Worm (Caenorhabditis elegans): ENCODE results near the gene ZK632.10.

The ZK632.10 gene

ce11 chrIII:9793592-9794417 lies 33.7 kb downstream of the ZK632.10 start, which contains the start of the genes R10E11.9 and mcm-6 (continued):
- TF ChIP-seq let-607 (tag; optimal IDR thresholded peaks at IDR 0.05) (no peak), madf-8 (GFP tag; conservative IDR thresholded peaks at IDR 0.05) (peak; percentile 91), F33H1.4 (GFP tag; IDR thresholded peaks at IDR 0.05) (peak; percentile 86), F37B4.10 (GFP tag; IDR thresholded peaks at IDR 0.05) (no peak), akir-1 (GFP tag; optimal IDR thresholded peaks at IDR 0.05) (no peak), lsl-1 (GFP tag; optimal IDR thresholded peaks at IDR 0.05) (peak; percentile 92), cebp-2 (GFP tag; IDR thresholded peaks at IDR 0.05) (no peak), F52B5.7 (tag; optimal IDR thresholded peaks at IDR 0.05) (no peak), attf-6 (GFP tag; IDR thresholded peaks at IDR 0.05) (no peak), zfh-2 (GFP tag; conservative IDR thresholded peaks at IDR 0.05) (no peak), lir-1 (GFP tag; conservative IDR thresholded peaks at IDR 0.05) (no peak), hrde-1 (tag; optimal IDR thresholded peaks at IDR 0.05; ENCODE audit: borderline replicate concordance) (no peak), pbrm-1 (GFP tag; IDR thresholded peaks at IDR 0.05) (no peak), sdz-38 (tag; optimal IDR thresholded peaks at IDR 0.05) (no peak), sptf-2 (GFP tag; optimal IDR thresholded peaks at IDR 0.05) (no peak), Y79H2A.3 (GFP tag; conservative IDR thresholded peaks at IDR 0.05) (0 out of 2 replicates have a peak, but pooled peaks have one; percentile 6), F22D6.2 (tag; optimal IDR thresholded peaks at IDR 0.05) (no peak), him-1 (tag; optimal IDR thresholded peaks at IDR 0.05) (peak; percentile 52), aptf-3 (GFP tag; IDR thresholded peaks at IDR 0.05) (no peak), dpl-1 (GFP tag; optimal IDR thresholded peaks at IDR 0.05) (peak; percentile 66), pha-4 (tag; optimal IDR thresholded peaks at IDR 0.05) (no peak), D2030.7 (GFP tag; IDR thresholded peaks at IDR 0.05) (peak; percentile 55), mes-4 (tag; optimal IDR thresholded peaks at IDR 0.05) (no peak), lin-35 (GFP tag; optimal IDR thresholded peaks at IDR 0.05) (no peak), dox-1 (GFP tag; IDR thresholded peaks at IDR 0.05) (peak; percentile 68), Y95B8A.8 (GFP tag; IDR thresholded peaks at IDR 0.05) (no peak), ztf-25 (GFP tag; IDR thresholded peaks at IDR 0.05) (no peak), hsf-1 (GFP tag; IDR thresholded peaks at IDR 0.05) (no peak), snpc-3.4 (tag; optimal IDR thresholded peaks at IDR 0.05) (peak; percentile 66), B0336.3 (GFP tag; IDR thresholded peaks at IDR 0.05) (0 out of 2 replicates have a peak, but pooled peaks have one; percentile 15), nhr-179 (tag; optimal IDR thresholded peaks at IDR 0.05) (no peak), lin-54 (GFP tag; optimal IDR thresholded peaks at IDR 0.05) (peak; percentile 80), B0261.1 (tag; optimal IDR thresholded peaks at IDR 0.05) (no peak), xnd-1 (tag; optimal IDR thresholded peaks at IDR 0.05) (peak; percentile 81)

- TF ChIP-seq him-1 (tag; optimal IDR thresholded peaks at IDR 0.05) (no peak), pha-4 (tag; optimal IDR thresholded peaks at IDR 0.05) (no peak), C17E4.6 (GFP tag; IDR thresholded peaks at IDR 0.05) (no peak), xnd-1 (tag; optimal IDR thresholded peaks at IDR 0.05) (no peak)
These were observed 37.9 kb downstream of the ZK632.10 start, which contains the start of gene R10E11.5 for ce11 chrIII:9789607-9790073. TSS of gene R10E11.5 (minus strand) at chrIII:9789657.

- TF ChIP-seq C06A6.2 (GFP tag; conservative IDR thresholded peaks at IDR 0.05) (no peak), sptf-2 (GFP tag; optimal IDR thresholded peaks at IDR 0.05) (no peak), ceh-58 (GFP tag; IDR thresholded peaks at IDR 0.05) (no peak), nhr-80 (tag; optimal IDR thresholded peaks at IDR 0.05) (no peak), lsl-1 (GFP tag; optimal IDR thresholded peaks at IDR 0.05) (no peak), C17E4.6 (GFP tag; IDR thresholded peaks at IDR 0.05) (no peak), Y56A3A.18 (GFP tag; IDR thresholded peaks at IDR 0.05) (no peak), chd-7 (tag; optimal IDR thresholded peaks at IDR 0.05) (no peak), F52B5.7 (tag; optimal IDR thresholded peaks at IDR 0.05) (no peak), ama-1 (optimal IDR thresholded peaks at IDR 0.05) (no peak), ama-1 (GFP tag; optimal IDR thresholded peaks at IDR 0.05) (no peak), nfya-2 (GFP tag; IDR thresholded peaks at IDR 0.05) (no peak), efl-1 (GFP tag; optimal IDR thresholded peaks at IDR 0.05) (no peak), F37B4.10 (GFP tag; IDR thresholded peaks at IDR 0.05) (no peak), pbrm-1 (GFP tag; IDR thresholded peaks at IDR 0.05) (no peak)
These were observed 38.4 kb downstream of the ZK632.10 start for ce11 chrIII:9789083-9789482.

Data from whole organism, young adult.